Worm (Caenorhabditis elegans): ENCODE results near the gene sri-30.

The sri-30 gene

DNA sequence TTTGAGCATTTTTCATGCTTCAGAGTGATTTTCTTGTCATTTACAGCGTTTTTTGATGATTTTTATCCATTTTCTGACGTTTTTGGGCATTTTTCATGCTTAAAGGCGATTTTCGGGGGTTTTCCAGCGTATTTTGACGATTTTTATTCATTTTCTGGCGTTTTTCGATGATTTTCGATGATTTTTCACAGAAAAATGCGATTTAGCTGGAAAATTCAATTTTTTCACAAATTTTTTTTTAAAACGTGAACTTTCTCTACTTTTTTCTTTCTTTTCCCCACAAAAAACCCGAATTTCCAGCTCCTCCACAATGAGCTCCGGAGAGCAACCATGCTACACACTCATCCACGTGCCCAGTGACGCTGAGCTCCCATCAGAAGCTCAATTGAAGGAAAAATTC, 32.5 kb downstream of the sri-30 start, which contains the start of gene copb-1:
copb-1 (plus strand) TSS at position 301 of the 400 bp plus-strand sequence.
- TF ChIP-seq fkh-8 (tag; optimal IDR thresholded peaks at IDR 0.05), result no peak
- no peak for TF ChIP-seq nhr-71 (tag; optimal IDR thresholded peaks at IDR 0.05)
- no peak for TF ChIP-seq nhr-76 (tag; optimal IDR thresholded peaks at IDR 0.05)
- TF ChIP-seq ceh-82 (tag; optimal IDR thresholded peaks at IDR 0.05), result no peak
- no peak for TF ChIP-seq nhr-85 (tag)
- TF ChIP-seq lin-13 (GFP tag; optimal IDR thresholded peaks at IDR 0.05), result no peak
- no peak for TF ChIP-seq zag-1 (tag; optimal IDR thresholded peaks at IDR 0.05)
- no peak for TF ChIP-seq grh-1 (GFP tag; IDR thresholded peaks at IDR 0.05)

DNA sequence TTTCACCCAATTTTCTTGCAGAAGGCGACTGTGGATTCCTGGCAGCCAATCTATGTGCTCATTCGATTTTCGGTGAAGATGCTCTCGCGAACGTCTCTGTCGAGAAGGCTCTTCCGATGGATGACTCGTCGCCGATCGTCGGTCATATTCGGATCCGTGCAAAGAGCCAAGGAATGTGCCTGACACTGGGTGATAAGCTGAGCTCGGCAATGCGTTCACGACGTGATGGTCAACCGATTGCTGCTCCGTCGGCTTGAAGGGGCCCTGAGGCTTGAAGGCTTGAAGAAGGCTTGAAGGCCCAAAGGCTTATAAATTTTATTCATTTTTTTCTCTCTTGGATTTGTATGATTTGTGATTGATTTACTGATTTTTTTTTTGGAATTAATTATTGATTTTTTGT, 41.2 kb downstream of the sri-30 start:
- no peak for TF ChIP-seq lin-15B (tag; optimal IDR thresholded peaks at IDR 0.05)
- no peak for TF ChIP-seq nhr-20 (tag; optimal IDR thresholded peaks at IDR 0.05)
- no peak for TF ChIP-seq isw-1 (GFP tag; IDR thresholded peaks at IDR 0.05)
- TF ChIP-seq C04F5.9 (tag; optimal IDR thresholded peaks at IDR 0.05), result no peak
- TF ChIP-seq efl-1 (optimal IDR thresholded peaks at IDR 0.05), result no peak
- peak in 1 of 2 experiments; percentile 27 for TF ChIP-seq efl-1 (GFP tag; optimal IDR thresholded peaks at IDR 0.05 in 1 of 2)
- no peak for TF ChIP-seq snpc-4 (tag; optimal IDR thresholded peaks at IDR 0.05)
- no peak for TF ChIP-seq lir-3 (tag; optimal IDR thresholded peaks at IDR 0.05; ENCODE audit: poor library complexity)

DNA sequence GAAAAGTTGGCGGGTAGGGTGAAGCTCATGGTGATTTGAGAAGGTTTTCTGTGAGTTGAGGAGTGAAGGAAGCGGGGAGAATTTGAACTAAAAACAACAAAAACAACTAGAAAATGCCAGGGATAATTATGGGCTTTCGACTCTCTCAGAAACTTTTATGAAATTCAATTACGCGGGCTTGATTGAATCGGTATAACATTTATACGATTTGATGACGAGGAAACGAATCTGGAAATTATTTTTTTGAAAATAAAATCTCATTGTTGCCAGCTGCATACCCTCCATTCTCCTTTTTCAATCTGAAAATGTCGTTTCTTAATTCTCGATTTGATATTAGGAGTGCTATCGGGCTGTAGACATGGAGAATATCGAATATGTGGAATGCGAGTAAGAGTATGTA, 45.3 kb downstream of the sri-30 start, which contains the start of gene srg-21:
srg-21 (minus strand) TSS at position 101 of the 400 bp plus-strand sequence.
- no peak for TF ChIP-seq alr-1 (tag; optimal IDR thresholded peaks at IDR 0.05; ENCODE audit: borderline replicate concordance)
- no peak for TF ChIP-seq efl-1 (optimal IDR thresholded peaks at IDR 0.05)
- peak in 1 of 2 experiments; percentile 4 for TF ChIP-seq efl-1 (GFP tag; optimal IDR thresholded peaks at IDR 0.05 in 1 of 2)

DNA sequence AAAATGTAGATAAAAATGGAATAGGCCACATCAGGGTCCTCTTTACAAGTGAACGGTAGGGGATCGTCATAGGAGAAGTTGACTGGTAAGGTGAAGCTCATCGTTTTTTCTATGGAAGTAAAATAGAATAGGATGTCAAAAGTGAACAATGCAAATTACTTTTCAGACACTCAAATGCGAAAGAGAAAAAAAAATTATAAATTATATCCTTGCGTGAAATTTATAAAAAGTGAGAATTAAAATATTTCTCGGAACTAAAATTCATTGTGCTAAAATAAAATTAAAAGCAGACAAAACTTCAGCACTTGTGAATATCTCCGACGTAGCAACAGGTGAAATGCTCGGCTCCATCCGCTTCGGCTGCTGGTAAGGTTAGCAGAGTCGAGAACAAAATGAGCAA, 47.4 kb downstream of the sri-30 start, which contains the start of gene srg-22:
srg-22 (minus strand) TSS at position 101 of the 400 bp plus-strand sequence.
- peak; percentile 7 for TF ChIP-seq hlh-4 (tag; optimal IDR thresholded peaks at IDR 0.05)
- TF ChIP-seq lin-15B (tag; optimal IDR thresholded peaks at IDR 0.05), result no peak

DNA sequence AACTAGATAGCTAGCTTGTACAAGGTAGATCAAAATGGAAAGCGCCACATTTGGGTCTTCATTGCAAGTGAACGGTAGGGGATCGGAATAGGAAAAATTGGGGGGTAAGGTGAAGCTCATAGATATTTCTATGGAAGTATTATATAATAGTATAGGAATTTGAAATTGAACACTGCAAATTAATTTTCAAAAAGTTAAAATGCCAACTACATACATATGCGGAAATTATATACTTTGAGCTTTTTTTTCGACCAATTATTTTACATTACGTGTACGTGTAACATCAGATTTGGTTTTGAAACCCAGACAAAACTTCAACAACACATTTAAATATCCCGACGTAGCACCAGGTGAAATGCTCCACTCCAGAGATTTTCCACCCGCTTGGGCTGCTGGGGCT, 50.1 kb downstream of the sri-30 start, which contains the start of gene srg-23:
srg-23 (minus strand) TSS at position 101 of the 400 bp plus-strand sequence.
- TF ChIP-seq lin-35 (GFP tag; optimal IDR thresholded peaks at IDR 0.05) (no peak), ama-1 (optimal IDR thresholded peaks at IDR 0.05) (no peak), dsc-1 (tag; optimal IDR thresholded peaks at IDR 0.05) (no peak), C16A3.4 (tag; optimal IDR thresholded peaks at IDR 0.05) (no peak), unc-86 (tag; optimal IDR thresholded peaks at IDR 0.05) (no peak), rnt-1 (tag; optimal IDR thresholded peaks at IDR 0.05) (no peak), F16B12.6 (tag; optimal IDR thresholded peaks at IDR 0.05) (no peak), efl-1 (optimal IDR thresholded peaks at IDR 0.05) (no peak), efl-1 (GFP tag; optimal IDR thresholded peaks at IDR 0.05 in 1 of 2) (no peak), lir-3 (tag; optimal IDR thresholded peaks at IDR 0.05; ENCODE audit: poor library complexity) (no peak), nhr-12 (tag; optimal IDR thresholded peaks at IDR 0.05) (no peak), fkh-4 (tag; optimal IDR thresholded peaks at IDR 0.05; ENCODE audit: borderline replicate concordance) (no peak), ceh-88 (GFP tag; IDR thresholded peaks at IDR 0.05) (no peak), ztf-4 (tag; optimal IDR thresholded peaks at IDR 0.05) (no peak), C34B4.2 (tag; optimal IDR thresholded peaks at IDR 0.05) (no peak), fkh-8 (tag; optimal IDR thresholded peaks at IDR 0.05) (no peak), ztf-11 (tag; optimal IDR thresholded peaks at IDR 0.05) (no peak)

DNA sequence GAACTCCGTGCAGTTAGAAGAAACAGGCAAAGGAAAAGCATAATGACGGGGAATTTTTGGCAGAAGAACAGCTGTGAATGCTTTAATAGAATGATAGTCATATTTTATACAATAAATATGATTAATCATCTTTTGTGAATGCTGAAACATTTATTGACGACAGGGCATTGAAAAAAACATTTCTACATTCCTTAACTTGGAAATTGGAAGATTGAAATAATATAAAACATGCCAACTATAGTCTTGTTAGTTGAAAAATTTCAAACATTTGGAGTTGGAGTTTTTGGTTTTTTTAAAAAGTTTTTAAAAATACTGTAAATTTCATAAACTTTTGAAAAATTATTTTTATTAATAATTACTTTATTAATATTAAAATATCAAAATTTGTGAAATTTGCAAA, 50.9 kb downstream of the sri-30 start, which contains the start of gene Y25C1A.14:
Y25C1A.14 (minus strand) TSS at position 101 of the 400 bp plus-strand sequence.
- no peak for TF ChIP-seq hlh-4 (tag; optimal IDR thresholded peaks at IDR 0.05)
- TF ChIP-seq elt-3 (tag; optimal IDR thresholded peaks at IDR 0.05), result no peak
- TF ChIP-seq ces-1 (GFP tag; optimal IDR thresholded peaks at IDR 0.05), result no peak
- no peak for TF ChIP-seq pqm-1 (tag; optimal IDR thresholded peaks at IDR 0.05)
- no peak for TF ChIP-seq irx-1 (tag; optimal IDR thresholded peaks at IDR 0.05)

All from whole organism, L1 larva.